Worm (Caenorhabditis elegans): Measurements from ENCODE around the gene abce-1.
A peak's percentile ranks its signal among the peaks of the same experiment; 100 is the strongest.

ce11 chrIII:13182003-13182402 lies 28.4 kb downstream of the abce-1 start:
- TF ChIP-seq ref-1 (GFP tag; conservative IDR thresholded peaks at IDR 0.05) (no peak), cog-1 (tag; optimal IDR thresholded peaks at IDR 0.05) (peak; percentile 63), ztf-29 (GFP tag; IDR thresholded peaks at IDR 0.05) (peak; percentile 74), tab-1 (GFP tag; IDR thresholded peaks at IDR 0.05) (no peak)

Measured in whole organism, midembryonic.